Worm (Caenorhabditis elegans) whole organism, midembryonic: ENCODE measurements around the gene his-38.

ENCODE experiments used
- T22C8.4 ChIP-seq: fragments of 200-800 bp; sonication (Bioruptor generic); IDR thresholded peaks from 2 replicates; pipeline ENCODE4 v1.3.6; 2022; ENCODE audit warnings: missing genetic modification characterization, missing compliant biosample characterization
- cog-1 ChIP-seq: sonication (generic microtip); optimal IDR thresholded peaks from 2 replicates; lab custom pipeline; 2016; ENCODE audit warnings: missing genetic modification characterization, missing compliant biosample characterization
- flt-1 ChIP-seq: fragments of 200-800 bp; sonication (Bioruptor generic); IDR thresholded peaks from 2 replicates; pipeline ENCODE4 v1.3.6; 2022; ENCODE audit warnings: missing genetic modification characterization, missing compliant biosample characterization
- klf-2 ChIP-seq: fragments of 200-800 bp; sonication (Bioruptor generic); conservative IDR thresholded peaks from 2 replicates; pipeline ENCODE4 v1.3.6; 2022; ENCODE audit warnings: missing genetic modification reagents, missing genetic modification characterization, missing compliant biosample characterization
- med-1 ChIP-seq: sonication (generic microtip); optimal IDR thresholded peaks from 2 replicates; lab custom pipeline; 2017; ENCODE audit warnings: missing genetic modification characterization, mild to moderate bottlenecking, missing compliant biosample characterization, antibody characterized with exemption, missing genetic modification reagents; ENCODE audit not compliant: insufficient read depth
- ref-1 ChIP-seq: fragments of 200-800 bp; sonication (Bioruptor generic); conservative IDR thresholded peaks from 2 replicates; pipeline ENCODE4 v1.3.6; 2022; ENCODE audit warnings: missing genetic modification reagents, missing genetic modification characterization, missing compliant biosample characterization
- tab-1 ChIP-seq: fragments of 200-800 bp; sonication (Bioruptor generic); IDR thresholded peaks from 2 replicates; pipeline ENCODE4 v1.3.6; 2022; ENCODE audit warnings: missing genetic modification characterization, missing compliant biosample characterization
- ztf-23 ChIP-seq: fragments of 200-800 bp; sonication (Bioruptor generic); IDR thresholded peaks from 2 replicates; pipeline ENCODE4 v1.3.6; 2022; ENCODE audit warnings: missing genetic modification reagents, missing genetic modification characterization, missing compliant biosample characterization
- ztf-29 ChIP-seq: fragments of 200-800 bp; sonication (Bioruptor generic); IDR thresholded peaks from 2 replicates; pipeline ENCODE4 v1.3.6; 2022; ENCODE audit warnings: missing genetic modification reagents, missing genetic modification characterization, missing compliant biosample characterization

Gene his-38

ce11 chrX:7311870-7312269, 2.2 kb upstream of the his-38 start:
- TF ChIP-seq flt-1 (no peak), T22C8.4 (no peak), klf-2 (GFP tag; lab: Robert Waterston, UW) (no peak), cog-1 (tag; lab: Kevin White, UChicago) (no peak), ref-1 (GFP tag; lab: Robert Waterston, UW) (no peak), ztf-23 (GFP tag; lab: Robert Waterston, UW) (no peak), tab-1 (no peak), ztf-29 (no peak), med-1 (GFP tag; lab: Kevin White, UChicago) (no peak)

- no peak for TF ChIP-seq cog-1 (tag; lab: Kevin White, UChicago)
- TF ChIP-seq ref-1 (GFP tag; lab: Robert Waterston, UW) = no peak
- TF ChIP-seq klf-2 (GFP tag; lab: Robert Waterston, UW) = no peak
- TF ChIP-seq ztf-29 = no peak
- no peak for TF ChIP-seq T22C8.4
- no peak for TF ChIP-seq flt-1
- TF ChIP-seq med-1 (GFP tag; lab: Kevin White, UChicago) = no peak
- TF ChIP-seq ztf-23 (GFP tag; lab: Robert Waterston, UW) = no peak
- no peak for TF ChIP-seq tab-1
Measured at ce11 chrX:7306434-7306833, 3.2 kb downstream of the his-38 start.

- no peak for TF ChIP-seq flt-1
- no peak for TF ChIP-seq ztf-29
- no peak for TF ChIP-seq ztf-23 (GFP tag; lab: Robert Waterston, UW)
- no peak for TF ChIP-seq klf-2 (GFP tag; lab: Robert Waterston, UW)
- no peak for TF ChIP-seq T22C8.4
- TF ChIP-seq med-1 (GFP tag; lab: Kevin White, UChicago) = no peak
- no peak for TF ChIP-seq cog-1 (tag; lab: Kevin White, UChicago)
- no peak for TF ChIP-seq tab-1
- no peak for TF ChIP-seq ref-1 (GFP tag; lab: Robert Waterston, UW)
Measured at ce11 chrX:7305520-7306186, 4.0 kb downstream of the his-38 start, which contains the start of gene sur-5. Gene sur-5, minus strand, starts transcription at chrX:7305570.

ce11 chrX:7303115-7303514, 6.6 kb downstream of the his-38 start:
- TF ChIP-seq klf-2 (GFP tag; lab: Robert Waterston, UW) (no peak), ztf-29 (no peak), ref-1 (GFP tag; lab: Robert Waterston, UW) (no peak), cog-1 (tag; lab: Kevin White, UChicago) (no peak), med-1 (GFP tag; lab: Kevin White, UChicago) (no peak), ztf-23 (GFP tag; lab: Robert Waterston, UW) (no peak), flt-1 (no peak), T22C8.4 (no peak), tab-1 (no peak)

- TF ChIP-seq T22C8.4 (no peak), klf-2 (GFP tag; lab: Robert Waterston, UW) (no peak), cog-1 (tag; lab: Kevin White, UChicago) (no peak), tab-1 (no peak), med-1 (GFP tag; lab: Kevin White, UChicago) (no peak), ztf-23 (GFP tag; lab: Robert Waterston, UW) (no peak), ref-1 (GFP tag; lab: Robert Waterston, UW) (no peak), flt-1 (no peak), ztf-29 (no peak)
Measured at ce11 chrX:7298652-7299051, 11.0 kb downstream of the his-38 start, which contains the start of gene K03A1.4. Gene K03A1.4, minus strand, starts transcription at chrX:7298752.

ce11 chrX:7296310-7296709, 13.4 kb downstream of the his-38 start:
- no peak for TF ChIP-seq T22C8.4
- no peak for TF ChIP-seq ztf-23 (GFP tag; lab: Robert Waterston, UW)
- TF ChIP-seq med-1 (GFP tag; lab: Kevin White, UChicago) = no peak
- no peak for TF ChIP-seq flt-1
- TF ChIP-seq ztf-29 = no peak
- TF ChIP-seq tab-1 = no peak
- no peak for TF ChIP-seq ref-1 (GFP tag; lab: Robert Waterston, UW)
- TF ChIP-seq klf-2 (GFP tag; lab: Robert Waterston, UW) = no peak
- no peak for TF ChIP-seq cog-1 (tag; lab: Kevin White, UChicago)

- TF ChIP-seq T22C8.4 = no peak
- TF ChIP-seq ztf-23 (GFP tag; lab: Robert Waterston, UW) = no peak
- TF ChIP-seq klf-2 (GFP tag; lab: Robert Waterston, UW) = no peak
- no peak for TF ChIP-seq cog-1 (tag; lab: Kevin White, UChicago)
- TF ChIP-seq tab-1 = no peak
- no peak for TF ChIP-seq ref-1 (GFP tag; lab: Robert Waterston, UW)
- TF ChIP-seq med-1 (GFP tag; lab: Kevin White, UChicago) = no peak
- TF ChIP-seq flt-1 = no peak
- TF ChIP-seq ztf-29 = no peak
Measured at ce11 chrX:7291810-7292209, 17.9 kb downstream of the his-38 start, which contains the start of gene lron-7. Gene lron-7, plus strand, starts transcription at chrX:7292132.

- no peak for TF ChIP-seq cog-1 (tag; lab: Kevin White, UChicago)
- TF ChIP-seq T22C8.4 = no peak
- TF ChIP-seq med-1 (GFP tag; lab: Kevin White, UChicago) = no peak
- TF ChIP-seq flt-1 = no peak
- TF ChIP-seq ztf-29 = no peak
- no peak for TF ChIP-seq ref-1 (GFP tag; lab: Robert Waterston, UW)
- no peak for TF ChIP-seq ztf-23 (GFP tag; lab: Robert Waterston, UW)
- TF ChIP-seq klf-2 (GFP tag; lab: Robert Waterston, UW) = no peak
- TF ChIP-seq tab-1 = no peak
Measured at ce11 chrX:7290859-7291628, 18.6 kb downstream of the his-38 start.

- TF ChIP-seq cog-1 (tag; lab: Kevin White, UChicago) (no peak), T22C8.4 (no peak), ztf-29 (no peak), tab-1 (no peak), klf-2 (GFP tag; lab: Robert Waterston, UW) (no peak)
Measured at ce11 chrX:7289565-7289964, 20.1 kb downstream of the his-38 start.
